Worm (Caenorhabditis elegans) whole organism, L1 larva: ENCODE measurements around the gene F11D5.5.

Experiments used
- ama-1 ChIP-seq: fragments of 150-350 bp; optimal IDR thresholded peaks from 2 replicates; lab custom pipeline; 2014
- egl-27 ChIP-seq, 2 experiments: fragments of 150-350 bp in 1 of 2; sonication (generic microtip); optimal IDR thresholded peaks; 3 replicates each; lab custom pipeline; 2017 to 2018; ENCODE audit warnings: missing biosample characterization in 2 of 2, missing genetic modification characterization in 2 of 2, missing genetic modification reagents in 2 of 2
- pax-3 ChIP-seq: fragments of 200-800 bp; sonication (Bioruptor generic); optimal IDR thresholded peaks from 2 replicates; lab custom pipeline; 2018; ENCODE audit warnings: mild to moderate bottlenecking, missing genetic modification characterization, moderate library complexity, missing compliant biosample characterization
- pqm-1 ChIP-seq: sonication (generic microtip); optimal IDR thresholded peaks from 3 replicates; lab custom pipeline; 2017; ENCODE audit warnings: missing biosample characterization, missing genetic modification characterization
- snpc-4 ChIP-seq: fragments of 150-350 bp; optimal IDR thresholded peaks from 2 replicates; lab custom pipeline; 2014; ENCODE audit warnings: missing biosample characterization, missing genetic modification characterization

ce11 chrX:3258842-3259241, 43.0 kb upstream of the F11D5.5 start, which contains the start of gene lbp-1:
- no peak for TF ChIP-seq pax-3 (tag; lab: Kevin White, UChicago)
- TF ChIP-seq pqm-1, result no peak
- TF ChIP-seq ama-1 (lab: Kevin White, UChicago), result no peak
- no peak for TF ChIP-seq snpc-4 (tag; lab: Kevin White, UChicago)
- TF ChIP-seq egl-27 (tag; optimal IDR thresholded peaks at IDR 0.05; lab: Kevin White, UChicago), result no peak
